Fruit fly (Drosophila melanogaster): ENCODE data around the gene Cpr62Bb.

DNA sequence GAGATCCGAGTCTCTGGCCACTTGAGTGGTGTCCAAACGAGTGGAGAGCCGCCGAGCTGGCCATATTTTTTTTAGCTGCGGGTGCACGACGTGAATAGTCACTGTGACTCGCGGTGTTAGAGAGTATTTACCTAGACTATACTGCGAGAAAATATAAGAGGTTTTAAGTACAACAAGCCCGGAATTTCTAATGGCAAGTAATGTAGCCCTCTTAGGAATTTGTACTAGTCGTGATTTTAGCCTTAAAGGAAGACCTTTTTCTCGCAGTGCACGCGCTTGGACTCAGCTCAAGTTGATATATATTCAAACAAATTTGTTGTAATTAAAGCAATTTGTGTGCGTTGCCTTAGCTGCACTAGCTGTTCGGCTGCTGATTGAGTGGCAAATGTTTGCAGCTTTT, 9.6 kb upstream of the Cpr62Bb start:
- no peak for TF ChIP-seq trem (tag; optimal IDR thresholded peaks at IDR 0.05)
- no peak for TF ChIP-seq CG17328 (GFP tag; IDR thresholded peaks at IDR 0.05)
- TF ChIP-seq CG10321 (GFP tag; IDR thresholded peaks at IDR 0.05), result no peak
- TF ChIP-seq CG3847 (GFP tag; IDR thresholded peaks at IDR 0.05), result no peak
- TF ChIP-seq bowl (GFP tag; IDR thresholded peaks at IDR 0.05), result no peak
- TF ChIP-seq CG17361 (GFP tag; IDR thresholded peaks at IDR 0.05), result no peak
- no peak for TF ChIP-seq chinmo (GFP tag; IDR thresholded peaks at IDR 0.05; ENCODE audit: partially characterized antibody)
- TF ChIP-seq Dll (GFP tag; IDR thresholded peaks at IDR 0.05; ENCODE audit: partially characterized antibody), result no peak
- no peak for TF ChIP-seq h (optimal IDR thresholded peaks at IDR 0.05)
- no peak for TF ChIP-seq slou (GFP tag; optimal IDR thresholded peaks at IDR 0.05)
